Fruit fly (Drosophila melanogaster): Measurements from ENCODE around the gene p130CAS.
A peak's percentile ranks its signal among the peaks of the same experiment; 100 is the strongest.

dm6 chr3L:184251-184650, 31.6 kb downstream of the p130CAS start, which contains the start of the genes CG34140, Mkp and Mtch:
- no peak for TF ChIP-seq cnc (optimal IDR thresholded peaks at IDR 0.05)
- peak; percentile 69 for TF ChIP-seq CG7045 (GFP tag; optimal IDR thresholded peaks at IDR 0.05)
- peak; percentile 71 for TF ChIP-seq Clk (GFP tag; optimal IDR thresholded peaks at IDR 0.05)
- TF ChIP-seq CG33017 (tag; optimal IDR thresholded peaks at IDR 0.05) = peak; percentile 70
- TF ChIP-seq CG7101 (tag; optimal IDR thresholded peaks at IDR 0.05) = peak; percentile 86
- no peak for TF ChIP-seq toe (GFP tag; optimal IDR thresholded peaks at IDR 0.05)
- TF ChIP-seq CG1620 (GFP tag; optimal IDR thresholded peaks at IDR 0.05) = peak; percentile 91
- peak; percentile 78 for TF ChIP-seq ovo (GFP tag; optimal IDR thresholded peaks at IDR 0.05)
- peak; percentile 93 for TF ChIP-seq Crg-1 (GFP tag; optimal IDR thresholded peaks at IDR 0.05)
- peak; percentile 73 for TF ChIP-seq kay (GFP tag; ENCODE audit: borderline replicate concordance)
- TF ChIP-seq tj (GFP tag; optimal IDR thresholded peaks at IDR 0.05) = peak; percentile 75
